Worm (Caenorhabditis elegans) whole organism, L4 larva: ENCODE measurements around the gene kin-2.
A peak's percentile ranks its signal among the peaks of the same experiment; 100 is the strongest.

Experiments used
- D1046.2 ChIP-seq: fragments of 200-800 bp; sonication (Bioruptor generic); IDR thresholded peaks from 2 replicates; pipeline ENCODE4 v1.3.6; 2022; ENCODE audit warnings: missing genetic modification characterization, missing compliant biosample characterization
- F44E2.7 ChIP-seq: fragments of 200-800 bp; sonication (Bioruptor generic); IDR thresholded peaks from 2 replicates; pipeline ENCODE4 v2.1.2; 2022; ENCODE audit warnings: missing genetic modification characterization, missing compliant biosample characterization
- F49E8.2 ChIP-seq: sonication (generic microtip); optimal IDR thresholded peaks from 2 replicates; lab custom pipeline; 2016; ENCODE audit warnings: missing compliant biosample characterization, mild to moderate bottlenecking, missing genetic modification characterization, borderline replicate concordance
- Y105C5A.15 ChIP-seq: fragments of 200-800 bp; sonication (Bioruptor generic); IDR thresholded peaks from 2 replicates; pipeline ENCODE4 v1.3.6; 2022; ENCODE audit warnings: missing genetic modification characterization, missing compliant biosample characterization
- Y5F2A.4 ChIP-seq: fragments of 200-800 bp; sonication (Bioruptor generic); optimal IDR thresholded peaks from 2 replicates; lab custom pipeline; 2018; ENCODE audit warnings: mild to moderate bottlenecking, missing genetic modification characterization, missing compliant biosample characterization
- ZK546.5 ChIP-seq, 2 experiments: sonication (generic microtip); optimal IDR thresholded peaks; 2 replicates each; lab custom pipeline; 2017; ENCODE audit warnings: missing biosample characterization in 2 of 2, missing genetic modification characterization in 2 of 2
- aha-1 ChIP-seq: fragments of 150-350 bp; peaks from one replicate; lab custom pipeline; 2014; ENCODE audit warnings: missing biosample characterization, missing genetic modification characterization
- arid-1 ChIP-seq: fragments of 200-800 bp; sonication (Bioruptor generic); conservative IDR thresholded peaks from 2 replicates; pipeline ENCODE4 v1.3.6; 2022; ENCODE audit warnings: missing genetic modification reagents, missing genetic modification characterization, missing compliant biosample characterization
- attf-4 ChIP-seq: sonication (generic microtip); optimal IDR thresholded peaks from 3 replicates; lab custom pipeline; 2017; ENCODE audit warnings: missing biosample characterization, missing genetic modification characterization
- ceh-62 ChIP-seq: sonication (generic microtip); optimal IDR thresholded peaks from 2 replicates; lab custom pipeline; 2017; ENCODE audit warnings: missing biosample characterization, missing genetic modification characterization
- ces-1 ChIP-seq: fragments of 150-350 bp; sonication (generic microtip); optimal IDR thresholded peaks from 4 replicates; lab custom pipeline; 2014; ENCODE audit warnings: missing biosample characterization, missing genetic modification reagents, missing genetic modification characterization
- daf-19 ChIP-seq: fragments of 200-800 bp; sonication (Bioruptor generic); conservative IDR thresholded peaks from 2 replicates; pipeline ENCODE4 v1.3.6; 2022; ENCODE audit warnings: missing genetic modification characterization, missing compliant biosample characterization
- dmd-8 ChIP-seq: fragments of 200-800 bp; sonication (Bioruptor generic); IDR thresholded peaks from 2 replicates; pipeline ENCODE4 v1.3.6; 2022; ENCODE audit warnings: missing genetic modification characterization, missing compliant biosample characterization
- dmd-9 ChIP-seq: fragments of 200-800 bp; sonication (Bioruptor generic); IDR thresholded peaks from 2 replicates; pipeline ENCODE4 v1.3.6; 2022; ENCODE audit warnings: missing genetic modification reagents, missing genetic modification characterization, missing compliant biosample characterization
- dpl-1 ChIP-seq: fragments of 150-350 bp; optimal IDR thresholded peaks from 2 replicates; lab custom pipeline; 2014; ENCODE audit warnings: missing biosample characterization, missing genetic modification reagents, missing genetic modification characterization
- egl-27 ChIP-seq: sonication (generic microtip); optimal IDR thresholded peaks from 3 replicates; lab custom pipeline; 2017; ENCODE audit warnings: missing biosample characterization, missing genetic modification reagents, missing genetic modification characterization
- gei-8 ChIP-seq: fragments of 200-800 bp; sonication (Bioruptor generic); optimal IDR thresholded peaks from 2 replicates; lab custom pipeline; 2018; ENCODE audit warnings: mild to moderate bottlenecking, missing genetic modification characterization, missing compliant biosample characterization
- hif-1 ChIP-seq, 2 experiments: sonication (generic microtip); optimal IDR thresholded peaks; 2 replicates each; lab custom pipeline; 2016 to 2017; ENCODE audit warnings: missing compliant biosample characterization in 2 of 2, missing genetic modification characterization in 2 of 2, missing genetic modification reagents in 2 of 2, missing genotype in 2 of 2, mild to moderate bottlenecking in 1 of 2
- hlh-11 ChIP-seq: fragments of 200-800 bp; sonication (Bioruptor generic); optimal IDR thresholded peaks from 2 replicates; lab custom pipeline; 2018; ENCODE audit warnings: mild to moderate bottlenecking, missing genetic modification characterization, missing compliant biosample characterization
- hlh-30 ChIP-seq: sonication (generic microtip); optimal IDR thresholded peaks from 2 replicates; lab custom pipeline; 2017; ENCODE audit warnings: antibody characterized with exemption, mild to moderate bottlenecking, missing genetic modification characterization, missing compliant biosample characterization; ENCODE audit not compliant: insufficient read depth
- hmg-1.1 ChIP-seq: fragments of 200-800 bp; sonication (Bioruptor generic); IDR thresholded peaks from 2 replicates; pipeline ENCODE4 v1.3.6; 2022; ENCODE audit warnings: missing genetic modification reagents, missing genetic modification characterization, missing compliant biosample characterization
- jun-1 ChIP-seq: fragments of 150-350 bp; optimal IDR thresholded peaks from 2 replicates; lab custom pipeline; 2014; ENCODE audit warnings: missing biosample characterization, missing genetic modification reagents, missing genetic modification characterization
- lin-29 ChIP-seq: fragments of 200-800 bp; sonication (Bioruptor generic); IDR thresholded peaks from 2 replicates; pipeline ENCODE4 v1.3.6; 2022; ENCODE audit warnings: missing genetic modification reagents, missing genetic modification characterization, missing compliant biosample characterization
- lin-38 ChIP-seq: fragments of 200-800 bp; sonication (Bioruptor generic); IDR thresholded peaks from 2 replicates; pipeline ENCODE4 v1.3.6; 2022; ENCODE audit warnings: missing genetic modification reagents, missing genetic modification characterization, missing compliant biosample characterization
- lir-3 ChIP-seq: sonication (generic microtip); optimal IDR thresholded peaks from 2 replicates; lab custom pipeline; 2016; ENCODE audit warnings: mild to moderate bottlenecking, missing genetic modification characterization, missing compliant biosample characterization
- lsy-2 ChIP-seq, 2 experiments: fragments of 150-350 bp in 1 of 2; sonication (generic microtip) in 1 of 2; optimal IDR thresholded peaks; 2 replicates each; lab custom pipeline; 2014 to 2017; ENCODE audit warnings: missing biosample characterization in 2 of 2, missing genetic modification characterization in 2 of 2
- mdl-1 ChIP-seq, 2 experiments: fragments of 150-350 bp in 1 of 2; sonication (generic microtip) in 1 of 2; optimal IDR thresholded peaks; 2 replicates each; lab custom pipeline; 2014 to 2017; ENCODE audit warnings: missing biosample characterization in 2 of 2, missing genetic modification characterization in 2 of 2
- mep-1 ChIP-seq: fragments of 150-350 bp; sonication (generic microtip); optimal IDR thresholded peaks from 3 replicates; lab custom pipeline; 2014; ENCODE audit warnings: missing biosample characterization, missing genetic modification characterization
- mes-2 ChIP-seq: sonication (generic microtip); optimal IDR thresholded peaks from 2 replicates; lab custom pipeline; 2016; ENCODE audit warnings: missing genotype, mild to moderate bottlenecking, missing genetic modification characterization, missing compliant biosample characterization; ENCODE audit not compliant: poor library complexity, severe bottlenecking
- mxl-2 ChIP-seq: fragments of 200-800 bp; sonication (Bioruptor generic); conservative IDR thresholded peaks from 2 replicates; pipeline ENCODE4 v1.3.6; 2022; ENCODE audit warnings: missing genetic modification reagents, missing genetic modification characterization, missing compliant biosample characterization
- mxl-3 ChIP-seq: fragments of 200-800 bp; sonication (Bioruptor generic); optimal IDR thresholded peaks from 2 replicates; lab custom pipeline; 2018; ENCODE audit warnings: mild to moderate bottlenecking, missing genetic modification characterization, missing compliant biosample characterization
- nhr-10 ChIP-seq: fragments of 150-350 bp; optimal IDR thresholded peaks from 2 replicates; lab custom pipeline; 2014; ENCODE audit warnings: missing biosample characterization, missing genetic modification characterization
- nhr-102 ChIP-seq: sonication (generic microtip); optimal IDR thresholded peaks from 2 replicates; lab custom pipeline; 2016; ENCODE audit warnings: mild to moderate bottlenecking, missing genetic modification characterization, moderate library complexity, missing compliant biosample characterization
- nhr-111 ChIP-seq: fragments of 200-800 bp; sonication (Bioruptor generic); optimal IDR thresholded peaks from 2 replicates; lab custom pipeline; 2018; ENCODE audit warnings: mild to moderate bottlenecking, missing genetic modification characterization, missing compliant biosample characterization
- nhr-237 ChIP-seq: sonication (generic microtip); optimal IDR thresholded peaks from 2 replicates; lab custom pipeline; 2017; ENCODE audit warnings: missing biosample characterization, missing genetic modification characterization
- nhr-28 ChIP-seq: fragments of 150-350 bp; optimal IDR thresholded peaks from 2 replicates; lab custom pipeline; 2014; ENCODE audit warnings: missing biosample characterization, missing genetic modification characterization
- nhr-6 ChIP-seq: fragments of 150-350 bp; optimal IDR thresholded peaks from 2 replicates; lab custom pipeline; 2014; ENCODE audit warnings: missing biosample characterization, missing genetic modification characterization
- nhr-76 ChIP-seq: fragments of 150-350 bp; optimal IDR thresholded peaks from 2 replicates; lab custom pipeline; 2014; ENCODE audit warnings: missing biosample characterization, missing genetic modification characterization
- nhr-77 ChIP-seq: fragments of 150-350 bp; optimal IDR thresholded peaks from 2 replicates; lab custom pipeline; 2014; ENCODE audit warnings: missing biosample characterization, missing genetic modification characterization
- pha-4 ChIP-seq, 2 experiments: fragments of 150-350 bp in 1 of 2; fragments of 200-800 bp in 1 of 2; sonication (Bioruptor generic) in 1 of 2; IDR thresholded peaks in 1 of 2; optimal IDR thresholded peaks in 1 of 2; 2 replicates each; pipeline versions ENCODE4 v1.3.6 to Lab custom; 2014 to 2022; ENCODE audit warnings: missing genetic modification characterization in 2 of 2, missing genetic modification reagents in 2 of 2, missing biosample characterization in 1 of 2, missing compliant biosample characterization in 1 of 2
- rbr-2 ChIP-seq: sonication (generic microtip); optimal IDR thresholded peaks from 2 replicates; lab custom pipeline; 2016; ENCODE audit warnings: missing genotype, missing genetic modification characterization, missing compliant biosample characterization
- saeg-2 ChIP-seq: fragments of 200-800 bp; sonication (Bioruptor generic); IDR thresholded peaks from 2 replicates; pipeline ENCODE4 v1.3.6; 2022; ENCODE audit warnings: missing genetic modification reagents, missing genetic modification characterization, missing compliant biosample characterization
- set-16 ChIP-seq: fragments of 200-800 bp; sonication (Bioruptor generic); IDR thresholded peaks from 2 replicates; pipeline ENCODE4 v1.3.6; 2022; ENCODE audit warnings: missing genetic modification reagents, missing genetic modification characterization, missing compliant biosample characterization
- skn-1 ChIP-seq: fragments of 150-350 bp; optimal IDR thresholded peaks from 2 replicates; lab custom pipeline; 2014; ENCODE audit warnings: missing biosample characterization, missing genetic modification characterization
- zfp-3 ChIP-seq: fragments of 200-800 bp; sonication (Bioruptor generic); conservative IDR thresholded peaks from 2 replicates; pipeline ENCODE4 v1.3.6; 2022; ENCODE audit warnings: missing genetic modification reagents, missing genetic modification characterization, missing compliant biosample characterization
- zip-2 ChIP-seq: fragments of 150-350 bp; optimal IDR thresholded peaks from 2 replicates; lab custom pipeline; 2014; ENCODE audit warnings: missing biosample characterization, missing genetic modification characterization

The kin-2 gene

ce11 chrX:5982799-5983198 lies 5.1 kb upstream of the kin-2 start (continued):
- TF ChIP-seq mxl-2 (no peak), lsy-2 (tag; optimal IDR thresholded peaks at IDR 0.05; lab: Kevin White, UChicago) (peak; percentile 7 to 53), nhr-77 (tag; lab: Kevin White, UChicago) (no peak), rbr-2 (tag; lab: Kevin White, UChicago) (no peak), nhr-28 (no peak), pha-4 (GFP tag; IDR thresholded peaks at IDR 0.05; lab: Robert Waterston, UW) (no peak), pha-4 (tag; optimal IDR thresholded peaks at IDR 0.05; lab: Kevin White, UChicago) (no peak), dpl-1 (GFP tag; lab: Kevin White, UChicago) (no peak), zfp-3 (GFP tag; lab: Robert Waterston, UW) (no peak), mdl-1 (tag; optimal IDR thresholded peaks at IDR 0.05; lab: Kevin White, UChicago) (no peak), lin-29 (GFP tag; lab: Robert Waterston, UW) (no peak), zip-2 (tag; lab: Kevin White, UChicago) (no peak), hlh-11 (tag; lab: Kevin White, UChicago) (peak; percentile 50), saeg-2 (0 out of 2 replicates have a peak, but pooled peaks have one; percentile 33), ceh-62 (tag; lab: Kevin White, UChicago) (no peak), F49E8.2 (tag; lab: Kevin White, UChicago) (no peak), ces-1 (no peak)

ce11 chrX:5981698-5982097 lies 4.0 kb upstream of the kin-2 start:
- TF ChIP-seq nhr-76 (no peak), pha-4 (GFP tag; IDR thresholded peaks at IDR 0.05; lab: Robert Waterston, UW) (peak; percentile 25; the same call in 1 of the 2 replicates), pha-4 (tag; optimal IDR thresholded peaks at IDR 0.05; lab: Kevin White, UChicago) (no peak), mdl-1 (tag; optimal IDR thresholded peaks at IDR 0.05; lab: Kevin White, UChicago) (no peak), lsy-2 (tag; optimal IDR thresholded peaks at IDR 0.05; lab: Kevin White, UChicago) (peak in 1 of 2 experiments; percentile 3), aha-1 (tag; lab: Kevin White, UChicago) (peak; percentile 88), hmg-1.1 (GFP tag; lab: Robert Waterston, UW) (0 out of 2 replicates have a peak, but pooled peaks have one; percentile 33), nhr-111 (GFP tag; lab: Kevin White, UChicago) (no peak), set-16 (GFP tag; lab: Robert Waterston, UW) (peak; percentile 63; the same call in 1 of the 2 replicates)

DNA sequence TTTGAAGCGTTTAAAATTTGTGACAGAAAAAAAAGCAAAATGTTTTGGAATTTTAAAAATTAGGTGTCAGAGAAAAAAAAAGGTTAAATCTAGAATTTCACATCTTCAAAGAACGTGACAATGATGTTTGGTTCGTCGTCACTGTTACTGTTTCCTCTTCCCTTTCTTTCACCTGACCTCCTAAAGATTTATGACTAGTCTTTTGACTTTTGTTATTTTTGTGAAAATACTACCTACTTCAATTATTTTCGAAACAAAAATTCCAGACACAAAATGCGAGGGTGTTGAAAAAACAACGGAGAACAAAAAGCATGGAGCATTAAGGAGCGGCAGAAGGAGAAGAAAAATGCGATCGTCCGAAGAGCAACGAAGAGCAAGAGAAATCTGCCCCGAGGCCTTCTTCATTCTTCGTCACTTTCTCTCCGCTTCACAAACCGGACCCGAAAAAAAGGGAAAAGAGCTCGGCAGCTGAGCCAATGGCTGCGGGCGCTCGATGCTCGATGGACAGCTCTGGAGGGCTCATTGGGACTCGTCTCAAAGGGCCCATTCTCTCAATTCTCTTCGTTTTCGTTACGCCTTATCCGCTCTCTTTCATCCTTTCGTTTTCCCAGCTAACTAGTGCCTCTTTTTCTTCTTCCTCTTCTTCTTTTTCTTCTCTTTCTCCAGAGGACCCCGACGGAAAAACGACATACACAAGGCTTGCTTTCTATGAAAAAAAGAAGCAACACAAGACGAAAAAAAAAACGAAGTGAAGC lies 1.3 kb downstream of the kin-2 start:
- TF ChIP-seq Y5F2A.4 (GFP tag; lab: Kevin White, UChicago) = no peak
- TF ChIP-seq arid-1 (GFP tag; lab: Robert Waterston, UW) = no peak
- TF ChIP-seq mep-1 (tag; lab: Kevin White, UChicago) = peak; percentile 53
- no peak for TF ChIP-seq nhr-77 (tag; lab: Kevin White, UChicago)
- TF ChIP-seq skn-1 = no peak
- no peak for TF ChIP-seq zfp-3 (GFP tag; lab: Robert Waterston, UW)
- no peak for TF ChIP-seq nhr-6
- no peak for TF ChIP-seq mxl-3
- TF ChIP-seq gei-8 (GFP tag; lab: Kevin White, UChicago) = no peak
- no peak for TF ChIP-seq F44E2.7 (GFP tag; lab: Robert Waterston, UW)
- no peak for TF ChIP-seq dmd-8 (GFP tag; lab: Robert Waterston, UW)
- no peak for TF ChIP-seq zip-2 (tag; lab: Kevin White, UChicago)
- no peak for TF ChIP-seq hlh-30 (tag; lab: Kevin White, UChicago)
- no peak for TF ChIP-seq nhr-102 (tag; lab: Kevin White, UChicago)
- TF ChIP-seq mes-2 (tag; lab: Kevin White, UChicago) = peak; percentile 6
- TF ChIP-seq lir-3 (tag; lab: Kevin White, UChicago) = no peak
- no peak for TF ChIP-seq attf-4 (tag; lab: Kevin White, UChicago)
- no peak for TF ChIP-seq nhr-237 (tag; lab: Kevin White, UChicago)
- TF ChIP-seq jun-1 (tag; lab: Kevin White, UChicago) = no peak
- TF ChIP-seq hif-1 (tag; optimal IDR thresholded peaks at IDR 0.05; lab: Kevin White, UChicago) = no peak
- no peak for TF ChIP-seq egl-27 (tag; lab: Kevin White, UChicago)
- no peak for TF ChIP-seq ZK546.5 (tag; optimal IDR thresholded peaks at IDR 0.05; lab: Kevin White, UChicago)
- TF ChIP-seq Y105C5A.15 (GFP tag; lab: Robert Waterston, UW) = no peak
- no peak for TF ChIP-seq lin-38 (GFP tag; lab: Robert Waterston, UW)
- TF ChIP-seq daf-19 (GFP tag; lab: Robert Waterston, UW) = no peak
- no peak for TF ChIP-seq dmd-9
- TF ChIP-seq nhr-10 (tag; lab: Kevin White, UChicago) = no peak
- TF ChIP-seq D1046.2 (GFP tag; lab: Robert Waterston, UW) = no peak
- TF ChIP-seq mxl-2 = no peak
